Worm (Caenorhabditis elegans): ENCODE results near the gene srg-9.
A peak's percentile ranks its signal among the peaks of the same experiment; 100 is the strongest.

The srg-9 gene

ce11 chrIII:6215943-6216342 is 40.6 kb downstream of the srg-9 start (continued):
- peak in 1 of 2 experiments; percentile 71 for TF ChIP-seq mdl-1 (tag; optimal IDR thresholded peaks at IDR 0.05)
- no peak for TF ChIP-seq ztf-11 (tag; optimal IDR thresholded peaks at IDR 0.05)
- peak; percentile 84 for TF ChIP-seq nhr-28 (tag; optimal IDR thresholded peaks at IDR 0.05)
- TF ChIP-seq tra-1 (GFP tag; IDR thresholded peaks at IDR 0.05) = no peak
- no peak for TF ChIP-seq ztf-7 (tag; optimal IDR thresholded peaks at IDR 0.05)
- no peak for TF ChIP-seq ceh-82 (tag; optimal IDR thresholded peaks at IDR 0.05)
- TF ChIP-seq aha-1 (tag) = no peak
- no peak for TF ChIP-seq T20F7.1 (GFP tag; optimal IDR thresholded peaks at IDR 0.05)
- no peak for TF ChIP-seq attf-4 (tag; optimal IDR thresholded peaks at IDR 0.05)
- TF ChIP-seq aly-2 (tag; optimal IDR thresholded peaks at IDR 0.05) = no peak
- no peak for TF ChIP-seq lin-13 (GFP tag; optimal IDR thresholded peaks at IDR 0.05)
- no peak for TF ChIP-seq ceh-44 (GFP tag; IDR thresholded peaks at IDR 0.05)
- TF ChIP-seq zag-1 (tag; optimal IDR thresholded peaks at IDR 0.05) = no peak
- TF ChIP-seq F26F4.8 (GFP tag; conservative IDR thresholded peaks at IDR 0.05) = no peak
- no peak for TF ChIP-seq ZK337.2 (GFP tag; IDR thresholded peaks at IDR 0.05)
- no peak for TF ChIP-seq F44E2.7 (GFP tag; IDR thresholded peaks at IDR 0.05)
- TF ChIP-seq nhr-48 (tag; optimal IDR thresholded peaks at IDR 0.05) = peak; percentile 83
- no peak for TF ChIP-seq lin-38 (GFP tag; IDR thresholded peaks at IDR 0.05)
- no peak for TF ChIP-seq zfp-2 (tag; optimal IDR thresholded peaks at IDR 0.05)
- TF ChIP-seq daf-8 (GFP tag; IDR thresholded peaks at IDR 0.05) = no peak
- no peak for TF ChIP-seq nhr-237 (tag; optimal IDR thresholded peaks at IDR 0.05)
- TF ChIP-seq cey-2 (tag; optimal IDR thresholded peaks at IDR 0.05; ENCODE audit: borderline replicate concordance, insufficient read depth) = no peak
- TF ChIP-seq lin-1 (GFP tag; IDR thresholded peaks at IDR 0.05) = no peak
- no peak for TF ChIP-seq lin-29 (GFP tag; IDR thresholded peaks at IDR 0.05)
- 0 out of 2 replicates have a peak, but pooled peaks have one; percentile 8 for TF ChIP-seq dmd-6 (GFP tag; IDR thresholded peaks at IDR 0.05)
- TF ChIP-seq hmg-1.1 (GFP tag; IDR thresholded peaks at IDR 0.05) = no peak
- TF ChIP-seq ces-1 (GFP tag; optimal IDR thresholded peaks at IDR 0.05) = no peak
- TF ChIP-seq mxl-2 (GFP tag; conservative IDR thresholded peaks at IDR 0.05) = no peak
- TF ChIP-seq mxl-3 (GFP tag; optimal IDR thresholded peaks at IDR 0.05) = peak; percentile 92
- no peak for TF ChIP-seq rbr-2 (tag; optimal IDR thresholded peaks at IDR 0.05)

ce11 chrIII:6215476-6215875 is 41.1 kb downstream of the srg-9 start, which contains the start of gene C23G10.11:
TSS of gene C23G10.11 (minus strand) at chrIII:6215576.
- TF ChIP-seq aly-2 (tag; optimal IDR thresholded peaks at IDR 0.05) (no peak), egl-43 (GFP tag; IDR thresholded peaks at IDR 0.05) (no peak), nhr-28 (tag; optimal IDR thresholded peaks at IDR 0.05) (peak; percentile 12), dpl-1 (GFP tag; optimal IDR thresholded peaks at IDR 0.05) (no peak)

DNA sequence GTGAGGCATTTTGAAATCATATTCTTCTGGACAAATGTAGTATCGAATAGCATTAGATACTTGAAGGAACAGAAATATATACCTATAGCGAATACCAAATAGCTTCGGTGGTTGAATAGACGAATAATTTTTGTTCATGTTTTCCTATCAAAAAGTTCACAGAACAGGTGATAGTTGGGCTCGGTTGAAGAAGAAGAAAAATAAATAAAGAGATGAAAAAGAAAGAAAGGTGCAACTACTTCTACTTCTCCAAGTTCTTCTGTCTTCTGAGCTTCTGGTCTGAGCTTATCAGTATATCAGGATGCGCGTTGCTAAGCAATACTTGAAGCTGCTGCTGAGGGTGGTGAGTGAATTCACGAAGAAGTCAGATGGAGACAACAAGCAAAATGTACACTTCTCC is 42.7 kb downstream of the srg-9 start, which contains the start of gene C23G10.10:
Gene C23G10.10, minus strand, starts transcription at position 101 of the 400 bp plus-strand sequence.
- TF ChIP-seq ztf-11 (tag; optimal IDR thresholded peaks at IDR 0.05) = no peak
- no peak for TF ChIP-seq sdz-12 (GFP tag; optimal IDR thresholded peaks at IDR 0.05)
- no peak for TF ChIP-seq set-16 (GFP tag; IDR thresholded peaks at IDR 0.05)

DNA sequence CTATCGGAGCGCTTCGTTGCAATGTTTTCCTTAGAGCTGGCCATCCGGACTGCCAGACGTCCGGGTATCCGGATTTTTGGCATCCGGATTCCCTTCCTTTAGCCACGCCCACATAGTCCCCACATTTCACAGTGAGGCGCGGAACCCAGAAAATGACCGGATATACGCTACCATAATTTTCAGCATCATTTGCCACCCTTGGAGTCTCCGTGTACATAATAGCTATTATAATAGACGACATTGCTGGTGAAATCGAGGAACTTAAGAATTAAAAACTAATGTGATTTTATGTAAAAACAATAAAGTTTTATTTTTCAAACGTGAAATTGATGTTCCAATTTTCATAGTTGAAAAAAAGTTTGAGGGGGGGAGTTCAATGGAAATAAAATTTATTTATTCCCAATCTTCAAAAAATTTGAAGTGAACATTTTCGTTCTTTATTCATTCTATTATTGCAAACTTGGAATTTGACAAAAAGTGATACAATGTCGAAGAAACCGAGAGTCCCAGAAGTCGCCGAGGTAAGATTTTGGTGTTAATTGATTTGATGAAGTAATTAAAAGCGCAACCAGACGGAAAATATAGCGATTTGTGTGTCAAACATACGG is 46.3 kb downstream of the srg-9 start:
- no peak for TF ChIP-seq vab-7 (GFP tag; IDR thresholded peaks at IDR 0.05)
- no peak for TF ChIP-seq fkh-10 (GFP tag; optimal IDR thresholded peaks at IDR 0.05)
- TF ChIP-seq snpc-4 (tag; optimal IDR thresholded peaks at IDR 0.05) = peak; percentile 13
- TF ChIP-seq duxl-1 (tag; optimal IDR thresholded peaks at IDR 0.05; ENCODE audit: poor library complexity) = no peak
- TF ChIP-seq D1046.2 (GFP tag; IDR thresholded peaks at IDR 0.05) = no peak
- TF ChIP-seq ceh-44 (GFP tag; IDR thresholded peaks at IDR 0.05) = no peak
- TF ChIP-seq F49E8.2 (tag; optimal IDR thresholded peaks at IDR 0.05; ENCODE audit: borderline replicate concordance) = peak; percentile 79
- no peak for TF ChIP-seq nhr-102 (tag; optimal IDR thresholded peaks at IDR 0.05)
- no peak for TF ChIP-seq zag-1 (tag; optimal IDR thresholded peaks at IDR 0.05)
- TF ChIP-seq ceh-20 (GFP tag; IDR thresholded peaks at IDR 0.05) = no peak
- TF ChIP-seq dmd-8 (GFP tag; IDR thresholded peaks at IDR 0.05) = no peak
- TF ChIP-seq ZK337.2 (GFP tag; IDR thresholded peaks at IDR 0.05) = no peak
- TF ChIP-seq set-16 (GFP tag; IDR thresholded peaks at IDR 0.05) = no peak
- TF ChIP-seq lsy-2 (tag; optimal IDR thresholded peaks at IDR 0.05) = no peak
- TF ChIP-seq ces-1 (GFP tag; optimal IDR thresholded peaks at IDR 0.05) = no peak
- TF ChIP-seq mdt-29 (GFP tag; IDR thresholded peaks at IDR 0.05) = 0 out of 2 replicates have a peak, but pooled peaks have one; percentile 33
- TF ChIP-seq unc-130 (GFP tag; optimal IDR thresholded peaks at IDR 0.05) = peak; percentile 4

All from whole organism, L4 larva.